Worm (Caenorhabditis elegans): ENCODE measurements around the gene R10D12.1.

DNA sequence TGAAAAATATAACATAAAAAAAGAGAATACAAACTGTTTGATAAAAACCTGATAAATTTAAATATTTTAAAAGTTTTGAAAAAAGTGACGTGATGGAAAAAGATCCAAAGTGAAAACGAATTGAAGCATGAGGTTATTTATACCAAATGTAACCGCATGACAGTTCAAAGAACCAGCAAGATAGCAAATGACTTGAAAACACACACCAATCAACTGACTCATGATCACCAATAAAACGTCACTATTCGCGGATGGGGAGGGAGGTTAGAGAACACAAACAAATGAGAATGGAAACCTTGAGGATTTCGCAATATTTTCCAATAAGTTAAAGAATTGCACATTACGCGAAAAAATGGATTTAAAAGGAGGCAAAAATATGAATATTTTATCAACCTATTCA, 25.0 kb downstream of the R10D12.1 start, which contains the start of gene C06B3.7:
- TF ChIP-seq W03F9.2 (tag; optimal IDR thresholded peaks at IDR 0.05), result peak; percentile 73
- no peak for TF ChIP-seq dao-5 (tag; optimal IDR thresholded peaks at IDR 0.05)
- TF ChIP-seq him-1 (tag; optimal IDR thresholded peaks at IDR 0.05), result no peak

Data from whole organism, L4/young adult.